Fruit fly (Drosophila melanogaster) whole organism, wandering third instar larva: ENCODE data around the gene CG9698.

ENCODE experiments used
- fru ChIP-seq: fragments of 200-800 bp; sonication (Bioruptor generic); optimal IDR thresholded peaks from 3 replicates; lab custom pipeline; 2016; ENCODE audit warnings: missing biosample characterization, mild to moderate bottlenecking, missing genetic modification characterization
- pan ChIP-seq: fragments of >200 bp; optimal IDR thresholded peaks from 2 replicates; lab custom pipeline; 2017
- usp ChIP-seq: fragments of >200 bp; optimal IDR thresholded peaks from 2 replicates; lab custom pipeline; 2017; ENCODE audit warnings: missing biosample characterization, missing genetic modification characterization

- TF ChIP-seq fru (GFP tag; lab: Kevin White, UChicago) (no peak), usp (no peak), pan (lab: Kevin White, UChicago) (no peak)
Observed at dm6 chr3R:30544974-30545373, 30.4 kb downstream of the CG9698 start.
